Fruit fly (Drosophila melanogaster): ENCODE measurements around the gene Paip2.
A peak's percentile ranks its signal among the peaks of the same experiment; 100 is the strongest.

The Paip2 gene

DNA sequence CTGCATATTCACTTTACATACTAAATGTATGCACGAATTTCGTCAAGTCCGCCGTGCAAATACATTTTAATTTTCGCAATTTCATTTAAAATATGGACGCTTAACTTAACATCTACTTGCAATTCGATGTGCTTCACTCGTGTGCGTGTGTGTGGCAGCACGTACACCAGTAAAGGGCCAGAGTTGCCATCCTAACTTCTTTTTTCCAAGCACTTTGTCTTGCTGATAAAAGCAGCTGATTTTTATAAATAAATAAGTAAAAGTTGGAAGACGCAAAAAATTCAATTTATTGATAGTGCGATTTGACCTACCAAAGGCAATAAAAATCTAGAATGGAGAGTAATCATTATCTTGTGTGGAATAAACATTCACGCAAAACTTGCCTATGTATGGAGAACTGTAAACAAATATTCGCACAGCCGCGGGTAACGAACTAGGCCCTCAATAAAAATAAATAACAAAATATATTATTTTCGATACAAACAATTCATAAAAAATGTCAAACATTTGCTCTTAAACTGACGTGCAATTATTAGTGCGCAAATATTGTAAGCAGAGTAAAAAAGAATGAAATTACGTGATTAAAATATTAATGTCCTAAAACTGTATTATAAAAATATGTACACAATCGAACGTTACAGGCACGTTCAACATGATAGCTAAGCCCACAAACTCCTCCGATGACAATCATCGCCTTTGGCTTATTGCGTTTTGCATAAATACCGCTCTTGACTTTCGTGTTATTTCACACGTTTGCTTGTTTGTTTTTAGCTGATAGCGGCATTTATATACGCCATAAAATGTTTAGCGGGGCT lies 1.8 kb downstream of the Paip2 start (continued):
- no peak for TF ChIP-seq Hr78 (GFP tag; optimal IDR thresholded peaks at IDR 0.05)
- peak; percentile 28 for TF ChIP-seq CG30431 (GFP tag; optimal IDR thresholded peaks at IDR 0.05)
- peak; percentile 60 for TF ChIP-seq CG8924 (tag; optimal IDR thresholded peaks at IDR 0.05)
- no peak for TF ChIP-seq Gsc (GFP tag; IDR thresholded peaks at IDR 0.05)
- TF ChIP-seq Asciz (GFP tag; optimal IDR thresholded peaks at IDR 0.05): peak; percentile 42
- peak; percentile 19 for TF ChIP-seq wek (GFP tag; optimal IDR thresholded peaks at IDR 0.05)
- TF ChIP-seq cato (GFP tag; optimal IDR thresholded peaks at IDR 0.05; ENCODE audit: borderline replicate concordance): peak; percentile 43
- TF ChIP-seq CG10267 (tag; optimal IDR thresholded peaks at IDR 0.05): peak; percentile 49
- TF ChIP-seq da (GFP tag; optimal IDR thresholded peaks at IDR 0.05): no peak
- no peak for TF ChIP-seq aop (GFP tag; IDR thresholded peaks at IDR 0.05)
- TF ChIP-seq shn (GFP tag; optimal IDR thresholded peaks at IDR 0.05): no peak
- no peak for TF ChIP-seq Dbx (GFP tag; IDR thresholded peaks at IDR 0.05)
- peak; percentile 13 for TF ChIP-seq mam (GFP tag; optimal IDR thresholded peaks at IDR 0.05)
- peak; percentile 37; the same call in 1 of the 2 replicates for TF ChIP-seq CG14441 (GFP tag; IDR thresholded peaks at IDR 0.05)
- peak; percentile 64 for TF ChIP-seq CG30403 (GFP tag; optimal IDR thresholded peaks at IDR 0.05)
- TF ChIP-seq MESR4 (GFP tag; optimal IDR thresholded peaks at IDR 0.05): peak; percentile 10
- TF ChIP-seq lilli (GFP tag; optimal IDR thresholded peaks at IDR 0.05): peak; percentile 63
- peak; percentile 20 for TF ChIP-seq CG15601 (tag; optimal IDR thresholded peaks at IDR 0.05)
- TF ChIP-seq bbx (GFP tag; IDR thresholded peaks at IDR 0.05; ENCODE audit: partially characterized antibody): 0 out of 2 replicates have a peak, but pooled peaks have one; percentile 25
- TF ChIP-seq wdn (GFP tag; IDR thresholded peaks at IDR 0.05): peak; percentile 53; the same call in 1 of the 2 replicates
- no peak for TF ChIP-seq pan (optimal IDR thresholded peaks at IDR 0.05)
- peak in 1 of 2 experiments; percentile 64 for TF ChIP-seq pan (GFP tag; optimal IDR thresholded peaks at IDR 0.05 in 1 of 2, IDR thresholded peaks at IDR 0.05 in 1 of 2)
- no peak for TF ChIP-seq pita (GFP tag; optimal IDR thresholded peaks at IDR 0.05)
- TF ChIP-seq CG7357 (GFP tag; IDR thresholded peaks at IDR 0.05): peak; percentile 53; the same call in 1 of the 3 replicates

DNA sequence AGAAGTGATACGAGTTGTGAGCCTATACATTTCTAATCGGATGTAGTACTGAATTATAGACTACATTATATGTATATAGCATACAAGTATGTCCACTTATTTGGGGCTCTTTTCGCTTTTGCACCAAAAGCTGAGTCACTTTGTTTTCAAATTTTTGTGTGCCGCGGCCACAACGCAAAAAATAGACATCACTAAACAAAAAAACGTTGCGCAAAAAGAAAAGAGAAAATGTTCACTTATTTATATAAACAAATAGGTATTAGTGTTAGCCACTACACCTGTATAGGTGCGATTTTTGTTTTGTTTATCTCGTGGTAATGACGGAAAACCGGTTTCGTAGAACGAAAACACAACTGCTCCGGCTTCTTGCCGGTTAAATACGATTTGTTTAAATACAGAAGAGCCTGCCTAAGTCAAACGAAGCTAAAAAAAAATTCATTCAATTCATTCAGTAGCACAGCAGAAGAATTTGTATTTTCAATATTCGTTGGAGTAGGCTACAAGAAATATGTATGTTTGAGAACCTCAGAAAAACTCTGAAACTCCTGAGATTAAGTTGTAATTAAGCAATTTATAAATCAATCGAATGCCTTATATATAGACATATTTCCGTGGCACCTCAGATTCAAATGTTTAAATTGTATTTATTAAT lies 2.5 kb downstream of the Paip2 start:
- TF ChIP-seq CG12942 (GFP tag; optimal IDR thresholded peaks at IDR 0.05): no peak
- TF ChIP-seq CG2120 (GFP tag; optimal IDR thresholded peaks at IDR 0.05): peak; percentile 37
- no peak for TF ChIP-seq MTF-1 (GFP tag; optimal IDR thresholded peaks at IDR 0.05; ENCODE audit: borderline replicate concordance)
- peak; percentile 61 for TF ChIP-seq sens (GFP tag)
- no peak for TF ChIP-seq CG12155 (GFP tag; optimal IDR thresholded peaks at IDR 0.05)
- TF ChIP-seq dpn (GFP tag; optimal IDR thresholded peaks at IDR 0.05): no peak
- TF ChIP-seq CG9437 (GFP tag; optimal IDR thresholded peaks at IDR 0.05): no peak
- no peak for TF ChIP-seq CG2889 (GFP tag; IDR thresholded peaks at IDR 0.05)
- peak; percentile 10 for TF ChIP-seq lilli (GFP tag; optimal IDR thresholded peaks at IDR 0.05)
- no peak for TF ChIP-seq D (optimal IDR thresholded peaks at IDR 0.05)
- TF ChIP-seq D (GFP tag; optimal IDR thresholded peaks at IDR 0.05): no peak
- TF ChIP-seq Atf6 (GFP tag; IDR thresholded peaks at IDR 0.05): no peak
- TF ChIP-seq tll (GFP tag; optimal IDR thresholded peaks at IDR 0.05): no peak
- TF ChIP-seq jumu (GFP tag; optimal IDR thresholded peaks at IDR 0.05): no peak
- no peak for TF ChIP-seq Lpt (GFP tag; optimal IDR thresholded peaks at IDR 0.05)
- peak; percentile 41; the same call in 1 of the 2 replicates for TF ChIP-seq CG32532 (GFP tag; IDR thresholded peaks at IDR 0.05)
- TF ChIP-seq dan (GFP tag; IDR thresholded peaks at IDR 0.05): no peak
- 0 out of 2 replicates have a peak, but pooled peaks have one; percentile 20 for TF ChIP-seq CG14014 (GFP tag; IDR thresholded peaks at IDR 0.05)
- TF ChIP-seq chinmo (GFP tag; IDR thresholded peaks at IDR 0.05; ENCODE audit: partially characterized antibody): peak; percentile 51; the same call in 1 of the 4 replicates
- TF ChIP-seq pita (GFP tag; optimal IDR thresholded peaks at IDR 0.05): no peak
- no peak for TF ChIP-seq scrt (GFP tag; optimal IDR thresholded peaks at IDR 0.05)
- no peak for TF ChIP-seq CG3407 (GFP tag; optimal IDR thresholded peaks at IDR 0.05)
- no peak for TF ChIP-seq phol (tag; optimal IDR thresholded peaks at IDR 0.05)
- TF ChIP-seq ken (GFP tag; IDR thresholded peaks at IDR 0.05): no peak
- no peak for TF ChIP-seq fd3F (GFP tag; optimal IDR thresholded peaks at IDR 0.05)
- peak; percentile 27; the same call in 1 of the 3 replicates for TF ChIP-seq CG34422 (GFP tag; IDR thresholded peaks at IDR 0.05)
